Fruit fly (Drosophila melanogaster): ENCODE data around the gene CG14275.

CG14275 gene

DNA sequence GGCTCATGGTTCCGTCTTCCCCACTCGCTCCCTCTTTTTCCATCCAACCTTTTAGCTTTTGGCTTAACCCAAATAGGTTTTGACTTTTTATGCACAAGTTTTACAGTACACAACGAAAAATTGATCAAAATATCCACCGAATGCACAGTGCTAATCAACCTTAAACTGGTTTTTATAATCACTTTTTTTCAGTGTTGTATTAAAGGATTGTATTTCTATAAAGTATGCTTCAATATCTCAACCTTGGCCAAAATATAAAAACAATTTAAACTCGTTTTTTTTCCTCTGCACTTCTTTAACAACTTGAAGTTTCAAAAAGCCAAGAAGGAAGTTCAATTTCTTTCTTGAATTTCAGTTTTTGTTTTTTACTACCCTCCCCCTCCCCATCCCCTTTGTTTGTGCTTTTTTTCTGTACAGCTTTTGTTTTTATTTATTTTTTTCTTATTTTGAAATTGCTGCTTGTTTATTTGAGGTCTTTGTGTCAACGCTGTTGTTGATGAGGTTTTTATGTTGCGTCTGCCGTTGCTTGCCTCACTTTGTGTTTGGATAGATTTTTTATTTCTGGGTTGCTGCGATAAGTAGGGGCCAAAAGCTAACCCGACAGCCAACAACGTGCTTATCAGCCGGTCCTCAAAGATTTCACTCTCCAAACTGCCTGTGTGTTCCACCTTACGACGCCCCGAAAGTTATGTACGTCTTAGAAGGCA lies 42.2 kb upstream of the CG14275 start (continued):
- TF ChIP-seq CG4424 (GFP tag; optimal IDR thresholded peaks at IDR 0.05) (peak; percentile 21), Mes4 (GFP tag; optimal IDR thresholded peaks at IDR 0.05) (no peak), sd (tag; optimal IDR thresholded peaks at IDR 0.05) (no peak), CG6272 (GFP tag; IDR thresholded peaks at IDR 0.05) (no peak), CG13894 (tag; optimal IDR thresholded peaks at IDR 0.05) (no peak), kni (GFP tag; optimal IDR thresholded peaks at IDR 0.05) (peak; percentile 40), Ssrp (tag; optimal IDR thresholded peaks at IDR 0.05) (peak; percentile 29), da (GFP tag; optimal IDR thresholded peaks at IDR 0.05) (no peak), ro (GFP tag; IDR thresholded peaks at IDR 0.05) (no peak), pzg (GFP tag; optimal IDR thresholded peaks at IDR 0.05) (no peak), Fer3 (tag; optimal IDR thresholded peaks at IDR 0.05) (no peak), Hmx (GFP tag; optimal IDR thresholded peaks at IDR 0.05) (no peak), CG15073 (GFP tag; optimal IDR thresholded peaks at IDR 0.05) (no peak), Atf3 (GFP tag; optimal IDR thresholded peaks at IDR 0.05) (no peak), prd (optimal IDR thresholded peaks at IDR 0.05) (no peak), prd (GFP tag; IDR thresholded peaks at IDR 0.05) (peak; percentile 38; the same call in 1 of the 3 replicates), sna (GFP tag; IDR thresholded peaks at IDR 0.05; ENCODE audit: partially characterized antibody) (no peak), fd3F (GFP tag; optimal IDR thresholded peaks at IDR 0.05) (no peak), run (tag; optimal IDR thresholded peaks at IDR 0.05) (no peak), Side (GFP tag; optimal IDR thresholded peaks at IDR 0.05) (no peak), CG17385 (GFP tag; optimal IDR thresholded peaks at IDR 0.05) (peak; percentile 6), so (GFP tag; IDR thresholded peaks at IDR 0.05) (no peak), Bteb2 (GFP tag; optimal IDR thresholded peaks at IDR 0.05) (no peak), ab (GFP tag; optimal IDR thresholded peaks at IDR 0.05) (no peak), sens (GFP tag) (peak; percentile 88), CG13424 (tag; optimal IDR thresholded peaks at IDR 0.05) (no peak), gem (tag; optimal IDR thresholded peaks at IDR 0.05) (peak; percentile 59), CG13775 (GFP tag; optimal IDR thresholded peaks at IDR 0.05) (no peak), CG8478 (optimal IDR thresholded peaks at IDR 0.05) (no peak), HLH4C (GFP tag; IDR thresholded peaks at IDR 0.05; ENCODE audit: partially characterized antibody) (no peak), CG34422 (GFP tag; IDR thresholded peaks at IDR 0.05) (no peak), tna (GFP tag; IDR thresholded peaks at IDR 0.05; ENCODE audit: partially characterized antibody) (no peak), ranshi (GFP tag; IDR thresholded peaks at IDR 0.05) (no peak), CG1233 (GFP tag; optimal IDR thresholded peaks at IDR 0.05) (no peak), CG4404 (GFP tag; IDR thresholded peaks at IDR 0.05) (no peak), CG9876 (GFP tag; optimal IDR thresholded peaks at IDR 0.05) (no peak), croc (GFP tag; conservative IDR thresholded peaks at IDR 0.05) (no peak), sens-2 (GFP tag; IDR thresholded peaks at IDR 0.05) (no peak), unpg (GFP tag; optimal IDR thresholded peaks at IDR 0.05) (peak; percentile 38), vvl (GFP tag; IDR thresholded peaks at IDR 0.05) (no peak), YL-1 (GFP tag; optimal IDR thresholded peaks at IDR 0.05) (no peak), CG17328 (GFP tag; IDR thresholded peaks at IDR 0.05) (no peak), Ets97D (GFP tag; optimal IDR thresholded peaks at IDR 0.05) (no peak), jing (GFP tag; optimal IDR thresholded peaks at IDR 0.05) (no peak), Dad (GFP tag; optimal IDR thresholded peaks at IDR 0.05) (no peak), CG31388 (GFP tag; optimal IDR thresholded peaks at IDR 0.05) (no peak), CG3281 (GFP tag; optimal IDR thresholded peaks at IDR 0.05) (peak; percentile 9), Dip3 (GFP tag; optimal IDR thresholded peaks at IDR 0.05) (no peak), CG2129 (GFP tag; IDR thresholded peaks at IDR 0.05; ENCODE audit: partially characterized antibody) (no peak), CG6175 (GFP tag; IDR thresholded peaks at IDR 0.05) (no peak), MESR4 (GFP tag; optimal IDR thresholded peaks at IDR 0.05) (no peak)

Data from whole organism, embryonic.